Worm (Caenorhabditis elegans) whole organism, mixed stage, embryonic: ENCODE data around the gene nlp-26.

Experiments
- ceh-43 ChIP-seq: fragments of 200-800 bp; sonication (Bioruptor generic); optimal IDR thresholded peaks from 2 replicates; lab custom pipeline; 2018; ENCODE audit warnings: mild to moderate bottlenecking, missing genetic modification characterization, moderate library complexity, missing compliant biosample characterization
- ceh-83 ChIP-seq: fragments of 200-800 bp; sonication (Bioruptor generic); optimal IDR thresholded peaks from 2 replicates; lab custom pipeline; 2018; ENCODE audit warnings: mild to moderate bottlenecking, missing genetic modification characterization, missing compliant biosample characterization
- ces-1 ChIP-seq: fragments of 150-350 bp; optimal IDR thresholded peaks from 2 replicates; lab custom pipeline; 2014; ENCODE audit warnings: missing biosample characterization, missing genetic modification reagents, missing genetic modification characterization
- elt-3 ChIP-seq: fragments of 150-350 bp; optimal IDR thresholded peaks from 2 replicates; lab custom pipeline; 2014; ENCODE audit warnings: missing biosample characterization, missing genetic modification characterization
- flh-1 ChIP-seq: fragments of 200-800 bp; sonication (Bioruptor generic); optimal IDR thresholded peaks from 2 replicates; lab custom pipeline; 2018; ENCODE audit warnings: mild to moderate bottlenecking, missing genetic modification characterization, moderate library complexity, missing compliant biosample characterization
- ham-2 ChIP-seq: fragments of 200-800 bp; sonication (Bioruptor generic); optimal IDR thresholded peaks from 2 replicates; lab custom pipeline; 2018; ENCODE audit warnings: mild to moderate bottlenecking, missing genetic modification characterization, missing compliant biosample characterization
- lin-13 ChIP-seq: fragments of 150-350 bp; optimal IDR thresholded peaks from 2 replicates; lab custom pipeline; 2014; ENCODE audit warnings: missing biosample characterization, missing genetic modification characterization
- lsy-2 ChIP-seq: fragments of 150-350 bp; optimal IDR thresholded peaks from 2 replicates; lab custom pipeline; 2014; ENCODE audit warnings: missing biosample characterization, missing genetic modification characterization
- snpc-4 ChIP-seq: fragments of 150-350 bp; optimal IDR thresholded peaks from 2 replicates; lab custom pipeline; 2014; ENCODE audit warnings: missing biosample characterization, missing genetic modification characterization
- unc-120 ChIP-seq: sonication (generic microtip); optimal IDR thresholded peaks from 2 replicates; lab custom pipeline; 2017; ENCODE audit warnings: missing genetic modification characterization, missing compliant biosample characterization; ENCODE audit not compliant: poor library complexity, severe bottlenecking

The nlp-26 gene

DNA sequence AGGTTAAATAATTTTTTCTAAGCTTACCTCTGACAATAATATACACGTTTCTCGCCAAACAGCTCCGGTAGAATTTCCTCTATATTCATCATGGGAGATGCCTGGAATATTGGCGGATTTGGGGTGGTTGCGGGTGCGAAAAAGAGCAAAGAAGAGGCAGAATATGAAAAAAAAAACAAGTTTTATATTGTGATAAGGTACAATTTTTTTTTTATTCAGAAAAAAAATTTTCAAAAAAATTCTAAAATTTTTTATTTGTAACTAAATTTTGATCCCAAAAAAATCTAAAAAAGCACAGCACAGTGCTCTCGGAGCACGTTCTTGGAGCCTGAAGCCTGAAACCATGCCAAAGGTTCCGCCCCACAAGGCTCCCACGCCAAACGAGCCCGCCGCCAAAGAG lies 41.9 kb downstream of the nlp-26 start, which contains the start of gene dmd-3:
TSS of gene dmd-3 (minus strand) at position 101 of the 400 bp plus-strand sequence.
- TF ChIP-seq elt-3 (tag; lab: Kevin White, UChicago) (no peak), lin-13 (tag; lab: Kevin White, UChicago) (no peak), ham-2 (GFP tag; lab: Kevin White, UChicago) (no peak), ces-1 (GFP tag; lab: Kevin White, UChicago) (no peak), ceh-43 (GFP tag; lab: Kevin White, UChicago) (no peak), unc-120 (tag; lab: Kevin White, UChicago) (no peak), ceh-83 (GFP tag; lab: Kevin White, UChicago) (no peak), lsy-2 (no peak), flh-1 (no peak), snpc-4 (tag; lab: Kevin White, UChicago) (no peak)
- TF ChIP-seq, all 35 proteins: peak for 0
